Worm (Caenorhabditis elegans): Measurements from ENCODE around the gene gipc-1.
A peak's percentile ranks its signal among the peaks of the same experiment; 100 is the strongest.

The gipc-1 gene

DNA sequence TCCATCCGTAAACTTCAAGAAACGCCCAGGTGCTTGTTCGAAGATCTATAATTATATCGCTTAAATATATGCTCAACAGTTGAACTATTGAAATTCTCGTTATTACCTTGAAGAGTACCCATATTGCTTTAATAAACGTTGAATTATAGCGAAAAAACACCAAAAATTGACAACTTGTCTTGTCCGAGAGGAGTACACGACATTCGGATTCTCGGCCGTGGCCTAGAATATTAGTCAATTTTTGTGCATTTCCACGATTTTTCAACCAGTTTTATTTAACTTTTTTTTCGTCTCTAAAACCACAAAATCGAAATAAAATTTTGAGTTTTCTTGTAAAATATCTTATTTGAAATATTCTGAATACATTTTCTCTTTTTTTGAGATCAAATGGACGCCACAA, 41.7 kb downstream of the gipc-1 start, which contains the start of the genes F26F4.9 and cee-1:
Gene F26F4.9, minus strand, starts transcription at position 205 of the 400 bp plus-strand sequence.
Gene cee-1, plus strand, starts transcription at position 383 of the 400 bp plus-strand sequence.
- 0 out of 2 replicates have a peak, but pooled peaks have one; percentile 15 for TF ChIP-seq rcor-1 (GFP tag; IDR thresholded peaks at IDR 0.05)
- TF ChIP-seq mel-28 (tag; optimal IDR thresholded peaks at IDR 0.05; ENCODE audit: borderline replicate concordance) = no peak
- TF ChIP-seq zim-3 (tag; optimal IDR thresholded peaks at IDR 0.05) = no peak
- peak; percentile 48; the same call in 1 of the 2 replicates for TF ChIP-seq mcd-1 (GFP tag; IDR thresholded peaks at IDR 0.05)
- no peak for TF ChIP-seq tlf-1 (GFP tag; optimal IDR thresholded peaks at IDR 0.05)
- TF ChIP-seq let-526 (GFP tag; IDR thresholded peaks at IDR 0.05) = no peak
- TF ChIP-seq lin-26 (GFP tag; IDR thresholded peaks at IDR 0.05) = no peak
- TF ChIP-seq attf-3 (GFP tag; conservative IDR thresholded peaks at IDR 0.05) = no peak
- no peak for TF ChIP-seq F49E8.2 (tag; optimal IDR thresholded peaks at IDR 0.05; ENCODE audit: insufficient read depth)
- TF ChIP-seq lin-40 (tag; optimal IDR thresholded peaks at IDR 0.05) = peak; percentile 5
- no peak for TF ChIP-seq B0336.3 (GFP tag; IDR thresholded peaks at IDR 0.05)
- no peak for TF ChIP-seq ccch-3 (GFP tag; optimal IDR thresholded peaks at IDR 0.05)
- no peak for TF ChIP-seq nhr-27 (tag; optimal IDR thresholded peaks at IDR 0.05)
- peak in 1 of 3 experiments; percentile 63 for TF ChIP-seq lin-35 (GFP tag; optimal IDR thresholded peaks at IDR 0.05)
- TF ChIP-seq madf-6 (GFP tag; IDR thresholded peaks at IDR 0.05) = no peak
- no peak for TF ChIP-seq mxl-1 (tag; optimal IDR thresholded peaks at IDR 0.05)
- no peak for TF ChIP-seq T26A5.8 (tag; optimal IDR thresholded peaks at IDR 0.05)
- no peak for TF ChIP-seq attf-6 (GFP tag; IDR thresholded peaks at IDR 0.05)
- TF ChIP-seq ztf-25 (GFP tag; IDR thresholded peaks at IDR 0.05) = no peak
- TF ChIP-seq lin-54 (GFP tag; optimal IDR thresholded peaks at IDR 0.05) = peak; percentile 3
- TF ChIP-seq B0261.1 (tag; optimal IDR thresholded peaks at IDR 0.05) = no peak
- TF ChIP-seq K11D2.4 (GFP tag; IDR thresholded peaks at IDR 0.05) = no peak
- no peak for TF ChIP-seq egl-18 (GFP tag; IDR thresholded peaks at IDR 0.05)
- TF ChIP-seq ceh-91 (GFP tag; IDR thresholded peaks at IDR 0.05) = no peak
- no peak for TF ChIP-seq bed-1 (GFP tag; IDR thresholded peaks at IDR 0.05)
- no peak for TF ChIP-seq Y56A3A.18 (GFP tag; IDR thresholded peaks at IDR 0.05)
- no peak for TF ChIP-seq hsf-1 (GFP tag; IDR thresholded peaks at IDR 0.05)
- no peak for TF ChIP-seq pbrm-1 (GFP tag; IDR thresholded peaks at IDR 0.05)
- TF ChIP-seq ZK185.1 (tag; optimal IDR thresholded peaks at IDR 0.05; ENCODE audit: poor library complexity, severe bottlenecking) = peak; percentile 76
- peak in 1 of 2 experiments; percentile 60 for TF ChIP-seq let-607 (tag; optimal IDR thresholded peaks at IDR 0.05)
- TF ChIP-seq snpc-1.3 (tag; optimal IDR thresholded peaks at IDR 0.05; ENCODE audit: insufficient read depth) = no peak
- no peak for TF ChIP-seq F22D6.2 (tag; optimal IDR thresholded peaks at IDR 0.05)
- TF ChIP-seq bed-2 (GFP tag; IDR thresholded peaks at IDR 0.05) = no peak
- no peak for TF ChIP-seq nhr-80 (tag; optimal IDR thresholded peaks at IDR 0.05)
- peak in 1 of 2 experiments; percentile 53 for TF ChIP-seq rec-8 (tag; optimal IDR thresholded peaks at IDR 0.05)
- TF ChIP-seq ztf-18 (tag; optimal IDR thresholded peaks at IDR 0.05) = peak; percentile 8
- no peak for TF ChIP-seq F57A8.1 (GFP tag; optimal IDR thresholded peaks at IDR 0.05)
- peak; percentile 61 for TF ChIP-seq ceh-27 (GFP tag; optimal IDR thresholded peaks at IDR 0.05)
- TF ChIP-seq unc-130 (GFP tag; optimal IDR thresholded peaks at IDR 0.05) = peak; percentile 53
- no peak for TF ChIP-seq ceh-58 (GFP tag; IDR thresholded peaks at IDR 0.05)
- TF ChIP-seq K12H6.12 (tag; optimal IDR thresholded peaks at IDR 0.05) = no peak
- TF ChIP-seq Y53G8AR.9 (GFP tag; conservative IDR thresholded peaks at IDR 0.05) = no peak
- no peak for TF ChIP-seq F10E7.11 (tag; optimal IDR thresholded peaks at IDR 0.05)
- peak; percentile 26; the same call in 1 of the 2 replicates for TF ChIP-seq D2030.7 (GFP tag; IDR thresholded peaks at IDR 0.05)
- no peak for TF ChIP-seq ztf-22 (GFP tag; optimal IDR thresholded peaks at IDR 0.05)
- no peak for TF ChIP-seq rpc-1 (optimal IDR thresholded peaks at IDR 0.05)
- no peak for TF ChIP-seq rpc-1 (tag; optimal IDR thresholded peaks at IDR 0.05)
- peak; percentile 34 for TF ChIP-seq lsl-1 (GFP tag; optimal IDR thresholded peaks at IDR 0.05)
- TF ChIP-seq madf-8 (GFP tag; conservative IDR thresholded peaks at IDR 0.05) = peak; percentile 36; the same call in 1 of the 2 replicates

Data from whole organism, young adult.